Worm (Caenorhabditis elegans): ENCODE results near the gene dgk-2.

The dgk-2 gene

ce11 chrX:4498078-4498477, 6.1 kb downstream of the dgk-2 start:
- TF ChIP-seq nhr-12 (tag; optimal IDR thresholded peaks at IDR 0.05): no peak
- TF ChIP-seq R02D3.7 (tag; optimal IDR thresholded peaks at IDR 0.05): no peak
- no peak for TF ChIP-seq nhr-76 (tag; optimal IDR thresholded peaks at IDR 0.05)
- TF ChIP-seq unc-39 (tag; optimal IDR thresholded peaks at IDR 0.05): no peak
- TF ChIP-seq mdl-1 (tag; optimal IDR thresholded peaks at IDR 0.05): no peak
- TF ChIP-seq pqm-1 (tag; optimal IDR thresholded peaks at IDR 0.05): peak; percentile 81
- no peak for TF ChIP-seq ztf-4 (tag; optimal IDR thresholded peaks at IDR 0.05)
- TF ChIP-seq nhr-43 (tag; optimal IDR thresholded peaks at IDR 0.05; ENCODE audit: poor library complexity, severe bottlenecking): no peak
- no peak for TF ChIP-seq fkh-2 (tag; optimal IDR thresholded peaks at IDR 0.05)
- TF ChIP-seq aly-2 (tag; optimal IDR thresholded peaks at IDR 0.05): no peak
- no peak for TF ChIP-seq eor-1 (tag; optimal IDR thresholded peaks at IDR 0.05)
- TF ChIP-seq lin-15B (tag; optimal IDR thresholded peaks at IDR 0.05): no peak
- TF ChIP-seq nhr-237 (tag; optimal IDR thresholded peaks at IDR 0.05): no peak
- no peak for TF ChIP-seq daf-12 (tag; optimal IDR thresholded peaks at IDR 0.05)
- peak; percentile 76 for TF ChIP-seq pha-4 (tag; optimal IDR thresholded peaks at IDR 0.05)
- no peak for TF ChIP-seq ceh-28 (tag; optimal IDR thresholded peaks at IDR 0.05)
- no peak for TF ChIP-seq lsy-12 (tag; optimal IDR thresholded peaks at IDR 0.05)
- TF ChIP-seq ceh-82 (tag; optimal IDR thresholded peaks at IDR 0.05): no peak
- TF ChIP-seq elt-2 (tag; optimal IDR thresholded peaks at IDR 0.05): peak; percentile 87
- no peak for TF ChIP-seq nfya-1 (tag; optimal IDR thresholded peaks at IDR 0.05; ENCODE audit: insufficient read depth)
- no peak for TF ChIP-seq ceh-16 (tag; optimal IDR thresholded peaks at IDR 0.05)
- no peak for TF ChIP-seq ceh-9 (tag; optimal IDR thresholded peaks at IDR 0.05)
- TF ChIP-seq nhr-25 (tag; optimal IDR thresholded peaks at IDR 0.05): no peak
- TF ChIP-seq tbx-2 (tag; optimal IDR thresholded peaks at IDR 0.05): no peak
- TF ChIP-seq nhr-67 (tag; optimal IDR thresholded peaks at IDR 0.05): no peak
- no peak for TF ChIP-seq elt-1 (tag; optimal IDR thresholded peaks at IDR 0.05)
- TF ChIP-seq skn-1 (tag; optimal IDR thresholded peaks at IDR 0.05): peak; percentile 9
- no peak for TF ChIP-seq zag-1 (tag; optimal IDR thresholded peaks at IDR 0.05)
- peak; percentile 25 for TF ChIP-seq jun-1 (tag; optimal IDR thresholded peaks at IDR 0.05)
- TF ChIP-seq egl-27 (tag; optimal IDR thresholded peaks at IDR 0.05): no peak

ce11 chrX:4495814-4496567, 8.2 kb downstream of the dgk-2 start:
- TF ChIP-seq ama-1 (optimal IDR thresholded peaks at IDR 0.05) (peak; percentile 64), nhr-237 (tag; optimal IDR thresholded peaks at IDR 0.05) (no peak), nhr-23 (tag; optimal IDR thresholded peaks at IDR 0.05) (peak; percentile 56)

- no peak for TF ChIP-seq nhr-11 (tag; optimal IDR thresholded peaks at IDR 0.05)
- peak; percentile 30 for TF ChIP-seq nhr-23 (tag; optimal IDR thresholded peaks at IDR 0.05)
Measured at ce11 chrX:4493439-4494006, 10.7 kb downstream of the dgk-2 start.

- TF ChIP-seq jun-1 (tag; optimal IDR thresholded peaks at IDR 0.05) (no peak), elt-3 (tag; optimal IDR thresholded peaks at IDR 0.05) (no peak), pha-4 (tag; optimal IDR thresholded peaks at IDR 0.05) (peak; percentile 74), pqm-1 (tag; optimal IDR thresholded peaks at IDR 0.05) (peak; percentile 8), unc-39 (tag; optimal IDR thresholded peaks at IDR 0.05) (no peak), sea-2 (GFP tag; optimal IDR thresholded peaks at IDR 0.05) (no peak), ceh-16 (tag; optimal IDR thresholded peaks at IDR 0.05) (no peak), tbx-2 (tag; optimal IDR thresholded peaks at IDR 0.05) (no peak), lin-15B (tag; optimal IDR thresholded peaks at IDR 0.05) (no peak)
Measured at ce11 chrX:4492199-4492598, 12.0 kb downstream of the dgk-2 start, which contains the start of gene F46H6.5. Gene F46H6.5, minus strand, starts transcription at chrX:4492208.

- peak; percentile 71 for TF ChIP-seq nhr-11 (tag; optimal IDR thresholded peaks at IDR 0.05)
- TF ChIP-seq nfya-1 (tag; optimal IDR thresholded peaks at IDR 0.05; ENCODE audit: insufficient read depth): peak; percentile 45
- TF ChIP-seq lin-15B (tag; optimal IDR thresholded peaks at IDR 0.05): no peak
- no peak for TF ChIP-seq ceh-16 (tag; optimal IDR thresholded peaks at IDR 0.05)
Measured at ce11 chrX:4490400-4490799, 13.8 kb downstream of the dgk-2 start.
